Worm (Caenorhabditis elegans) whole organism, L1 larva: ENCODE results near the gene C50F4.8.

Experiments
- C04F5.9 ChIP-seq: sonication (generic microtip); optimal IDR thresholded peaks from 2 replicates; lab custom pipeline; 2016; ENCODE audit warnings: missing genetic modification characterization, missing compliant biosample characterization
- C16A3.4 ChIP-seq: fragments of 150-350 bp; optimal IDR thresholded peaks from 2 replicates; lab custom pipeline; 2014; ENCODE audit warnings: missing biosample characterization, missing genetic modification characterization
- F16B12.6 ChIP-seq: fragments of 150-350 bp; optimal IDR thresholded peaks from 2 replicates; lab custom pipeline; 2014; ENCODE audit warnings: missing biosample characterization, missing genetic modification characterization
- Y116A8C.19 ChIP-seq: sonication (generic microtip); optimal IDR thresholded peaks from 2 replicates; lab custom pipeline; 2016; ENCODE audit warnings: missing compliant biosample characterization, missing genetic modification characterization, borderline replicate concordance
- aha-1 ChIP-seq: fragments of 150-350 bp; optimal IDR thresholded peaks from 2 replicates; lab custom pipeline; 2014; ENCODE audit warnings: missing biosample characterization, missing genetic modification characterization
- alr-1 ChIP-seq: fragments of 200-800 bp; sonication (Bioruptor generic); optimal IDR thresholded peaks from 2 replicates; lab custom pipeline; 2018; ENCODE audit warnings: borderline replicate concordance, mild to moderate bottlenecking, missing genetic modification characterization, missing compliant biosample characterization
- aly-2 ChIP-seq: fragments of 150-350 bp; optimal IDR thresholded peaks from 2 replicates; lab custom pipeline; 2014; ENCODE audit warnings: missing biosample characterization, missing genetic modification characterization
- blmp-1 ChIP-seq: fragments of 150-350 bp; optimal IDR thresholded peaks from 2 replicates; lab custom pipeline; 2014; ENCODE audit warnings: missing biosample characterization, missing genetic modification characterization
- ceh-63 ChIP-seq: fragments of 200-800 bp; sonication (Bioruptor generic); optimal IDR thresholded peaks from 2 replicates; lab custom pipeline; 2018; ENCODE audit warnings: mild to moderate bottlenecking, missing genetic modification characterization, missing compliant biosample characterization
- ceh-82 ChIP-seq, 3 experiments: fragments of 150-350 bp in 1 of 3; sonication (generic microtip) in 2 of 3; optimal IDR thresholded peaks; 2 replicates each; lab custom pipeline; 2014 to 2017; ENCODE audit warnings: missing biosample characterization in 3 of 3, missing genetic modification characterization in 3 of 3
- ceh-88 ChIP-seq: fragments of 200-800 bp; sonication (Bioruptor generic); IDR thresholded peaks from 2 replicates; pipeline ENCODE4 v1.3.6; 2022; ENCODE audit warnings: missing genetic modification characterization, missing compliant biosample characterization
- ceh-90 ChIP-seq: sonication (generic microtip); optimal IDR thresholded peaks from 2 replicates; lab custom pipeline; 2016; ENCODE audit warnings: missing genetic modification characterization, missing compliant biosample characterization
- ces-1 ChIP-seq: fragments of 150-350 bp; optimal IDR thresholded peaks from 2 replicates; lab custom pipeline; 2014; ENCODE audit warnings: missing biosample characterization, missing genetic modification reagents, missing genetic modification characterization
- dpl-1 ChIP-seq, 3 experiments: fragments of 150-350 bp in 2 of 3; sonication (generic microtip) in 1 of 3; optimal IDR thresholded peaks; 2 replicates each; lab custom pipeline; 2014 to 2017; ENCODE audit warnings: missing biosample characterization in 3 of 3, missing genetic modification characterization in 3 of 3, missing genetic modification reagents in 3 of 3
- efl-1 ChIP-seq, 4 experiments: fragments of 150-350 bp; optimal IDR thresholded peaks in 3 of 4; peaks in 1 of 4; 1 replicate in 1 of 4; 2 replicates in 3 of 4; lab custom pipeline; 2014; ENCODE audit warnings: missing biosample characterization in 2 of 4, missing genetic modification characterization in 2 of 4, missing genetic modification reagents in 2 of 4
- elt-2 ChIP-seq: sonication (generic microtip); optimal IDR thresholded peaks from 2 replicates; lab custom pipeline; 2016; ENCODE audit warnings: missing genetic modification characterization, mild to moderate bottlenecking, inconsistent platforms, missing compliant biosample characterization, missing genetic modification reagents
- ets-5 ChIP-seq: fragments of 200-800 bp; sonication (Bioruptor generic); IDR thresholded peaks from 2 replicates; pipeline ENCODE4 v1.3.6; 2022; ENCODE audit warnings: missing genetic modification characterization, missing compliant biosample characterization
- fkh-10 ChIP-seq: sonication (generic microtip); optimal IDR thresholded peaks from 2 replicates; lab custom pipeline; 2017; ENCODE audit warnings: missing biosample characterization, missing genetic modification reagents, missing genetic modification characterization
- fkh-4 ChIP-seq: sonication (generic microtip); optimal IDR thresholded peaks from 2 replicates; lab custom pipeline; 2016; ENCODE audit warnings: missing compliant biosample characterization, missing genetic modification characterization, borderline replicate concordance
- fkh-8 ChIP-seq: sonication (generic microtip); optimal IDR thresholded peaks from 2 replicates; lab custom pipeline; 2016; ENCODE audit warnings: mild to moderate bottlenecking, missing genetic modification characterization, missing compliant biosample characterization
- fos-1 ChIP-seq: fragments of 150-350 bp; optimal IDR thresholded peaks from 2 replicates; lab custom pipeline; 2014; ENCODE audit warnings: missing biosample characterization, missing genetic modification characterization
- hlh-4 ChIP-seq: sonication (generic microtip); optimal IDR thresholded peaks from 2 replicates; lab custom pipeline; 2016; ENCODE audit warnings: mild to moderate bottlenecking, missing genetic modification characterization, missing compliant biosample characterization
- hpl-2 ChIP-seq: fragments of 150-350 bp; optimal IDR thresholded peaks from 2 replicates; lab custom pipeline; 2014; ENCODE audit warnings: missing biosample characterization, missing genetic modification reagents, missing genetic modification characterization
- isw-1 ChIP-seq: fragments of 200-800 bp; sonication (Bioruptor generic); IDR thresholded peaks from 2 replicates; pipeline ENCODE4 v1.3.6; 2022; ENCODE audit warnings: missing genetic modification characterization, missing compliant biosample characterization
- lin-13 ChIP-seq: fragments of 150-350 bp; optimal IDR thresholded peaks from 2 replicates; lab custom pipeline; 2014; ENCODE audit warnings: missing biosample characterization, missing genetic modification reagents, missing genetic modification characterization
- lin-15B ChIP-seq: fragments of 150-350 bp; sonication (generic microtip); optimal IDR thresholded peaks from 3 replicates; lab custom pipeline; 2014; ENCODE audit warnings: missing biosample characterization, missing genetic modification characterization
- lin-35 ChIP-seq, 2 experiments: fragments of 150-350 bp; optimal IDR thresholded peaks; 2 replicates each; lab custom pipeline; 2014; ENCODE audit warnings: missing biosample characterization in 2 of 2, missing genetic modification characterization in 2 of 2, missing genetic modification reagents in 2 of 2
- lin-39 ChIP-seq: fragments of 150-350 bp; optimal IDR thresholded peaks from 2 replicates; lab custom pipeline; 2014; ENCODE audit warnings: missing biosample characterization, missing genetic modification reagents, missing genetic modification characterization
- lir-3 ChIP-seq: sonication (generic microtip); optimal IDR thresholded peaks from 2 replicates; lab custom pipeline; 2016; ENCODE audit warnings: mild to moderate bottlenecking, missing genetic modification characterization, moderate library complexity, missing compliant biosample characterization; ENCODE audit not compliant: poor library complexity
- lsy-2 ChIP-seq, 2 experiments: fragments of 150-350 bp; optimal IDR thresholded peaks; 2 replicates each; lab custom pipeline; 2014; ENCODE audit warnings: missing biosample characterization in 2 of 2, missing genetic modification characterization in 2 of 2
- mef-2 ChIP-seq: fragments of 150-350 bp; optimal IDR thresholded peaks from 2 replicates; lab custom pipeline; 2014; ENCODE audit warnings: missing biosample characterization, missing genetic modification characterization
- nhr-20 ChIP-seq: sonication (generic microtip); optimal IDR thresholded peaks from 2 replicates; lab custom pipeline; 2016; ENCODE audit warnings: mild to moderate bottlenecking, missing genetic modification characterization, missing compliant biosample characterization
- nhr-47 ChIP-seq: sonication (generic microtip); optimal IDR thresholded peaks from 2 replicates; lab custom pipeline; 2016; ENCODE audit warnings: mild to moderate bottlenecking, missing genetic modification characterization, moderate library complexity, missing compliant biosample characterization
- nhr-71 ChIP-seq: sonication (generic microtip); optimal IDR thresholded peaks from 2 replicates; lab custom pipeline; 2016; ENCODE audit warnings: mild to moderate bottlenecking, missing genetic modification characterization, moderate library complexity, missing compliant biosample characterization
- nhr-76 ChIP-seq: sonication (generic microtip); optimal IDR thresholded peaks from 2 replicates; lab custom pipeline; 2017; ENCODE audit warnings: missing biosample characterization, missing genetic modification characterization
- pag-3 ChIP-seq: sonication (generic microtip); optimal IDR thresholded peaks from 2 replicates; lab custom pipeline; 2017; ENCODE audit warnings: missing genetic modification characterization, mild to moderate bottlenecking, missing compliant biosample characterization, antibody characterized with exemption, borderline replicate concordance; ENCODE audit not compliant: insufficient read depth
- rnt-1 ChIP-seq: sonication (generic microtip); optimal IDR thresholded peaks from 2 replicates; lab custom pipeline; 2016; ENCODE audit warnings: mild to moderate bottlenecking, missing genetic modification characterization, moderate library complexity, missing compliant biosample characterization
- swsn-7 ChIP-seq: sonication (generic microtip); optimal IDR thresholded peaks from 2 replicates; lab custom pipeline; 2016; ENCODE audit warnings: missing genetic modification characterization, missing compliant biosample characterization
- tbx-2 ChIP-seq: sonication (generic microtip); optimal IDR thresholded peaks from 2 replicates; lab custom pipeline; 2016; ENCODE audit warnings: missing genetic modification characterization, missing compliant biosample characterization
- tlp-1 ChIP-seq: fragments of 150-350 bp; optimal IDR thresholded peaks from 2 replicates; lab custom pipeline; 2014; ENCODE audit warnings: missing biosample characterization, missing genetic modification characterization
- unc-130 ChIP-seq: fragments of 150-350 bp; optimal IDR thresholded peaks from 2 replicates; lab custom pipeline; 2017; ENCODE audit warnings: missing biosample characterization, missing genetic modification characterization, inconsistent platforms
- unc-30 ChIP-seq: sonication (generic microtip); optimal IDR thresholded peaks from 2 replicates; lab custom pipeline; 2017; ENCODE audit warnings: missing biosample characterization, missing genetic modification characterization
- xbp-1 ChIP-seq: sonication (generic microtip); optimal IDR thresholded peaks from 2 replicates; lab custom pipeline; 2016; ENCODE audit warnings: missing genetic modification characterization, missing compliant biosample characterization
- zag-1 ChIP-seq: fragments of 150-350 bp; optimal IDR thresholded peaks from 2 replicates; lab custom pipeline; 2014; ENCODE audit warnings: missing biosample characterization, missing genetic modification characterization
- zip-4 ChIP-seq: fragments of 200-800 bp; sonication (Bioruptor generic); optimal IDR thresholded peaks from 2 replicates; lab custom pipeline; 2018; ENCODE audit warnings: mild to moderate bottlenecking, missing genetic modification characterization, moderate library complexity, missing compliant biosample characterization

C50F4.8 gene

DNA sequence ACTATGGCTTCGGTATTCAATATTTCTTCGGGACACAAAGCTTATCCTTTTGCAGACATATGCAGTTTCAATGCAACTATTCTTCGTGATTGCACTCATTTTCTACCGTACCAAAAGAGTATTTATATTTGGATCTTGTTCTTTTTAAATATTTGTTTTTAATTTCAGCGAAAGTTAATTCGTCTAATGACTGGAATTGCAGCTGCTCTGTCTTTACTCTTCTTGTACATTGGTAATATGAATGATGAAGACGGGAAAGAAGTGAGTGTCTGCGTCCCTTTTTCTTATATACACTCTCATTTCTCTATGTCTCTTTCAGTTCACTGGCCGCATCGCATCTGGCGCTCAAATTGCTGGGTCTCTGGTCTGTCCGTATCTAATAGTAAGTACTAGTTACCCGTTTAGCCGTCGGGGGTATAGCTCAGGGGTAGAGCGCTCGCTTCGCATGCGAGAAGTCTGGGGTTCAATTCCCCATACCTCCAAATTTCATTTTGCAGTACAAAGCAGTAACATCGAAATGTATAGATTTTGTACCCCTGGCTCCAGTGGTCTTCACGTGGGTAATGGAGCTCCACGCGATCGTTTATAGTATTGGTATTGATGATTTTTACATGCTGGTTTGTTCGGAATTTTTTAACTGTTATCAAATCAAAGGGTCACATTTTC, 15.4 kb downstream of the C50F4.8 start (continued):
- TF ChIP-seq swsn-7 (tag; lab: Kevin White, UChicago) = peak; percentile 77
- TF ChIP-seq unc-130 (tag; lab: Kevin White, UChicago) = peak; percentile 44
- no peak for TF ChIP-seq ets-5 (GFP tag; lab: Robert Waterston, UW)
- TF ChIP-seq alr-1 = no peak
- TF ChIP-seq tlp-1 (tag; lab: Kevin White, UChicago) = no peak
- TF ChIP-seq isw-1 (GFP tag; lab: Robert Waterston, UW) = peak; percentile 46
- peak; percentile 75 for TF ChIP-seq tbx-2 (tag; lab: Kevin White, UChicago)
- TF ChIP-seq lin-39 (tag; lab: Kevin White, UChicago) = peak; percentile 18
- no peak for TF ChIP-seq aha-1 (tag; lab: Kevin White, UChicago)
- TF ChIP-seq zag-1 (tag; lab: Kevin White, UChicago) = no peak
- TF ChIP-seq F16B12.6 (tag; lab: Kevin White, UChicago) = peak; percentile 6
- no peak for TF ChIP-seq mef-2
- no peak for TF ChIP-seq hlh-4
- TF ChIP-seq fkh-4 = no peak
- peak; percentile 68 for TF ChIP-seq fkh-8 (tag; lab: Kevin White, UChicago)
- no peak for TF ChIP-seq lin-15B (tag; lab: Kevin White, UChicago)
- no peak for TF ChIP-seq ces-1 (GFP tag; lab: Kevin White, UChicago)
- peak; percentile 1 for TF ChIP-seq blmp-1 (tag; lab: Kevin White, UChicago)
- TF ChIP-seq xbp-1 (tag; lab: Kevin White, UChicago) = peak; percentile 69
- 0 out of 2 replicates have a peak, but pooled peaks have one; percentile 20 for TF ChIP-seq ceh-88 (GFP tag; lab: Robert Waterston, UW)
- TF ChIP-seq lin-35 (GFP tag; optimal IDR thresholded peaks at IDR 0.05; lab: Kevin White, UChicago) = peak; percentile 61
- TF ChIP-seq nhr-20 (tag; lab: Kevin White, UChicago) = peak; percentile 81
- peak; percentile 19 for TF ChIP-seq aly-2 (tag; lab: Kevin White, UChicago)
- TF ChIP-seq C04F5.9 = peak; percentile 30
- no peak for TF ChIP-seq Y116A8C.19
- TF ChIP-seq ceh-90 = no peak
- TF ChIP-seq ceh-63 (GFP tag; lab: Kevin White, UChicago) = no peak
- TF ChIP-seq lin-13 (GFP tag; lab: Kevin White, UChicago) = no peak
- peak; percentile 49 for TF ChIP-seq C16A3.4 (tag; lab: Kevin White, UChicago)
- TF ChIP-seq ceh-82 (tag; optimal IDR thresholded peaks at IDR 0.05; lab: Kevin White, UChicago) = peak in 2 of 3 experiments; percentile 38 to 71
- peak; percentile 77 for TF ChIP-seq rnt-1 (tag; lab: Kevin White, UChicago)
- peak; percentile 68 for TF ChIP-seq elt-2 (tag; lab: Kevin White, UChicago)
- TF ChIP-seq hpl-2 = no peak

DNA sequence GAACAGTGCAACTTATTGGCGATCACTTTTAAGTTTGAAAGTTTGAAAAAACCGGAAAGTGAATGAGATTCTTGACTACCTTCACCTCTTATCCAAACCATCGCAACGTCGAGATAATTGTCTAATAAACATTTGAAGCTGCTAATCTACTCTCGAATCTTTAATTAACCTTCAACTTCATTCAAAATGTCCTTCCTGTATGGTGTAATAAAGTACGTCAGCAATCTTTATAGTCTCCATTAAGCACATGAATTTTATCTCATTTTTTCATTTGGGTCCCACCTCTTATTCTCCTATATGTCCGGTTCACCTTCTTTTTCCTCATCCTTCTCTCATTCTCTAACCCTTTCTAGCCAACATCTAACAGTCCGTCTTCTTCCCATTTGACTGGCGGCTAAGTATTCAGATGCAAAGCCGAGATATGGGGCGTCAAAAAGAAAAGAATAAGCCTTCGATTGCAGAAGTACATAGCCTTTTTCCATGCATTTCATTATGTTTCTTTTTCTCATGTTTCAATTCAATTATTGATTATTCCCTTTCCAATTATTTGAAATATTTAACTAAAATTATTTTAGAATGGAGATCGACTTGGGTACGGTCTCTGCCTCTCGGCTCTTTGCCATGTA, 17.7 kb downstream of the C50F4.8 start, which contains the start of gene swt-5:
Gene swt-5, plus strand, starts transcription at position 576 of the 626 bp plus-strand sequence.
- TF ChIP-seq aly-2 (tag; lab: Kevin White, UChicago) (no peak), nhr-76 (tag; lab: Kevin White, UChicago) (no peak), elt-2 (tag; lab: Kevin White, UChicago) (no peak), lsy-2 (tag; optimal IDR thresholded peaks at IDR 0.05; lab: Kevin White, UChicago) (no peak), nhr-71 (no peak), zip-4 (GFP tag; lab: Kevin White, UChicago) (no peak), nhr-47 (tag; lab: Kevin White, UChicago) (no peak), unc-30 (no peak), fos-1 (no peak), Y116A8C.19 (no peak), tbx-2 (tag; lab: Kevin White, UChicago) (no peak), pag-3 (tag; lab: Kevin White, UChicago) (no peak), efl-1 (optimal IDR thresholded peaks at IDR 0.05; lab: Kevin White, UChicago) (no peak), efl-1 (GFP tag; optimal IDR thresholded peaks at IDR 0.05 in 1 of 2; lab: Kevin White, UChicago) (no peak), unc-130 (tag; lab: Kevin White, UChicago) (no peak), swsn-7 (tag; lab: Kevin White, UChicago) (no peak), mef-2 (no peak), fkh-10 (GFP tag; lab: Kevin White, UChicago) (no peak), lir-3 (no peak), dpl-1 (GFP tag; optimal IDR thresholded peaks at IDR 0.05; lab: Kevin White, UChicago) (no peak), fkh-8 (tag; lab: Kevin White, UChicago) (no peak)
- TF ChIP-seq, all 84 proteins: peak for 0
